Fruit fly (Drosophila melanogaster): Measurements from ENCODE around the gene Cyp304a1.

Cyp304a1 gene

dm6 chr3R:12980628-12981219 is 17.1 kb downstream of the Cyp304a1 start, which contains the start of gene Paip2 (continued):
- TF ChIP-seq B-H2 (GFP tag; optimal IDR thresholded peaks at IDR 0.05): no peak
- TF ChIP-seq vvl (GFP tag; IDR thresholded peaks at IDR 0.05): 0 out of 2 replicates have a peak, but pooled peaks have one; percentile 6
- TF ChIP-seq CG12071 (GFP tag; optimal IDR thresholded peaks at IDR 0.05): no peak
- TF ChIP-seq grau (tag; optimal IDR thresholded peaks at IDR 0.05): peak; percentile 15
- TF ChIP-seq grn (GFP tag; optimal IDR thresholded peaks at IDR 0.05): peak; percentile 68
- peak; percentile 2 to 56 for TF ChIP-seq tll (GFP tag; optimal IDR thresholded peaks at IDR 0.05)
- no peak for TF ChIP-seq ac (GFP tag; optimal IDR thresholded peaks at IDR 0.05)
- no peak for TF ChIP-seq Sry-β (GFP tag; optimal IDR thresholded peaks at IDR 0.05)
- TF ChIP-seq Med (GFP tag): peak; percentile 90
- TF ChIP-seq Mes4 (GFP tag; optimal IDR thresholded peaks at IDR 0.05): no peak
- peak in 1 of 2 experiments; percentile 1 for TF ChIP-seq Hr51 (GFP tag; optimal IDR thresholded peaks at IDR 0.05)
- TF ChIP-seq inv (GFP tag; IDR thresholded peaks at IDR 0.05; ENCODE audit: partially characterized antibody): peak; percentile 98
- peak; percentile 98 for TF ChIP-seq CG34224 (GFP tag; IDR thresholded peaks at IDR 0.05; ENCODE audit: partially characterized antibody)
- TF ChIP-seq CG11504 (tag; optimal IDR thresholded peaks at IDR 0.05): peak; percentile 49
- TF ChIP-seq Rx (GFP tag; IDR thresholded peaks at IDR 0.05): no peak
- peak; percentile 99 for TF ChIP-seq chinmo (GFP tag; IDR thresholded peaks at IDR 0.05; ENCODE audit: partially characterized antibody)
- TF ChIP-seq CG32772 (GFP tag; IDR thresholded peaks at IDR 0.05): peak; percentile 58
- TF ChIP-seq CG13287 (GFP tag; IDR thresholded peaks at IDR 0.05; ENCODE audit: partially characterized antibody): peak; percentile 98
- TF ChIP-seq hb (GFP tag; IDR thresholded peaks at IDR 0.05; ENCODE audit: partially characterized antibody): peak; percentile 98
- TF ChIP-seq mld (GFP tag; IDR thresholded peaks at IDR 0.05; ENCODE audit: partially characterized antibody): peak; percentile 93
- TF ChIP-seq NK7.1 (GFP tag; optimal IDR thresholded peaks at IDR 0.05): no peak
- no peak for TF ChIP-seq CG16863 (GFP tag; optimal IDR thresholded peaks at IDR 0.05)
- peak; percentile 25 for TF ChIP-seq gem (tag; optimal IDR thresholded peaks at IDR 0.05)
- TF ChIP-seq CG8290 (GFP tag; optimal IDR thresholded peaks at IDR 0.05): no peak
- TF ChIP-seq CG8290 (tag; optimal IDR thresholded peaks at IDR 0.05): peak in 1 of 2 experiments; percentile 38
- TF ChIP-seq CG2116 (GFP tag; optimal IDR thresholded peaks at IDR 0.05): peak; percentile 90
- no peak for TF ChIP-seq CG18599 (GFP tag; optimal IDR thresholded peaks at IDR 0.05)
- TF ChIP-seq Eip74EF (GFP tag; optimal IDR thresholded peaks at IDR 0.05): no peak
- TF ChIP-seq hkb (optimal IDR thresholded peaks at IDR 0.05): no peak
- TF ChIP-seq hkb (GFP tag; IDR thresholded peaks at IDR 0.05): 0 out of 2 replicates have a peak, but pooled peaks have one; percentile 25
- no peak for TF ChIP-seq Side (GFP tag; optimal IDR thresholded peaks at IDR 0.05)
- no peak; the same call in 2 of the 3 replicates for TF ChIP-seq ci (GFP tag; IDR thresholded peaks at IDR 0.05)
- no peak for TF ChIP-seq CG9437 (GFP tag; optimal IDR thresholded peaks at IDR 0.05)
- TF ChIP-seq row (GFP tag; IDR thresholded peaks at IDR 0.05): 0 out of 3 replicates have a peak, but pooled peaks have one; percentile 21
- peak; percentile 81 for TF ChIP-seq sqz (GFP tag; optimal IDR thresholded peaks at IDR 0.05)
- peak; percentile 67 for TF ChIP-seq CoRest (tag; optimal IDR thresholded peaks at IDR 0.05)
- TF ChIP-seq eve (GFP tag; optimal IDR thresholded peaks at IDR 0.05): no peak
- TF ChIP-seq Asciz (GFP tag; optimal IDR thresholded peaks at IDR 0.05): no peak
- peak; percentile 97 for TF ChIP-seq CG2129 (GFP tag; IDR thresholded peaks at IDR 0.05; ENCODE audit: partially characterized antibody)
- TF ChIP-seq E2f1 (GFP tag; IDR thresholded peaks at IDR 0.05): no peak
- no peak for TF ChIP-seq hth (optimal IDR thresholded peaks at IDR 0.05)
- TF ChIP-seq Fer1 (GFP tag; optimal IDR thresholded peaks at IDR 0.05): no peak
- TF ChIP-seq Rfx (GFP tag; IDR thresholded peaks at IDR 0.05): 0 out of 2 replicates have a peak, but pooled peaks have one; percentile 23
- TF ChIP-seq Nf-YB (GFP tag; optimal IDR thresholded peaks at IDR 0.05): no peak
- TF ChIP-seq luna (GFP tag; optimal IDR thresholded peaks at IDR 0.05): no peak
- TF ChIP-seq Camta (GFP tag; optimal IDR thresholded peaks at IDR 0.05): no peak
- no peak for TF ChIP-seq CkIIα-i1 (GFP tag; IDR thresholded peaks at IDR 0.05)
- no peak for TF ChIP-seq Hey (tag; optimal IDR thresholded peaks at IDR 0.05)
- no peak for TF ChIP-seq fd64A (GFP tag; optimal IDR thresholded peaks at IDR 0.05)
